Worm (Caenorhabditis elegans) whole organism, L2 larva: ENCODE data around the gene flp-2.

ENCODE experiments used
- C34F6.9 ChIP-seq: fragments of 150-350 bp; optimal IDR thresholded peaks from 2 replicates; lab custom pipeline; 2014; ENCODE audit warnings: missing biosample characterization, missing genetic modification characterization
- aly-2 ChIP-seq: fragments of 150-350 bp; optimal IDR thresholded peaks from 2 replicates; lab custom pipeline; 2014; ENCODE audit warnings: missing biosample characterization, missing genetic modification characterization
- lin-39 ChIP-seq: fragments of 150-350 bp; optimal IDR thresholded peaks from 2 replicates; lab custom pipeline; 2014; ENCODE audit warnings: missing biosample characterization, missing genetic modification reagents, missing genetic modification characterization
- nhr-25 ChIP-seq: fragments of 150-350 bp; sonication (generic microtip); optimal IDR thresholded peaks from 3 replicates; lab custom pipeline; 2014; ENCODE audit warnings: missing biosample characterization, missing genetic modification characterization

DNA sequence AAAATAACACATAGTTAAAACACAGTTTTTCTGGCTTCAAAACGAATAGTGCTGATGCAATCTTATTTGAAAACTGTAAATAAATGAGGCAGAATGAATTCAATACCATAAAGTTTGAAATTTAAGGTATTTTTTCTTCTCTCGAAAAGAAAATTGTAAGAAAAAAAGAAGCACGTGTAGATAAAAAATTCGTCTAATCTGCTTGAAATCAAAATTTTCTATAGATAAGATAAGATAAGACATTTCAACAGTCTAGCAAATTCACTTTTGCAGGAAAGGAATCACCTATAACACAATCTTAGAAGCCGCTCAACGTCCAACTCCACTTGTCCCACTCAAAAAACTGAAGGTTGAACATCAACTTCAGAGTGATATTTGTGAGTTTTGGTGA, 40.6 kb downstream of the flp-2 start:
- TF ChIP-seq C34F6.9 (tag; lab: Kevin White, UChicago) (no peak), lin-39 (tag; lab: Kevin White, UChicago) (no peak), aly-2 (no peak), nhr-25 (tag; lab: Kevin White, UChicago) (no peak)
